Fruit fly (Drosophila melanogaster): Measurements from ENCODE around the gene CG32295.

dm6 chr3L:2574716-2575115 is 47.9 kb upstream of the CG32295 start:
- TF ChIP-seq CG12605 (GFP tag; IDR thresholded peaks at IDR 0.05) (no peak), CG17806 (tag; optimal IDR thresholded peaks at IDR 0.05) (no peak), EcR (GFP tag; optimal IDR thresholded peaks at IDR 0.05) (no peak), gl (tag; optimal IDR thresholded peaks at IDR 0.05) (no peak), CG13204 (GFP tag; optimal IDR thresholded peaks at IDR 0.05) (no peak), CG15710 (tag; optimal IDR thresholded peaks at IDR 0.05) (no peak), Snoo (tag; optimal IDR thresholded peaks at IDR 0.05) (no peak), Ets98B (GFP tag; IDR thresholded peaks at IDR 0.05) (no peak), CG8301 (tag; optimal IDR thresholded peaks at IDR 0.05) (no peak), CG10348 (GFP tag; IDR thresholded peaks at IDR 0.05) (no peak), CG8159 (tag; optimal IDR thresholded peaks at IDR 0.05) (no peak), Pif1A (GFP tag; optimal IDR thresholded peaks at IDR 0.05) (no peak), CG34367 (tag; optimal IDR thresholded peaks at IDR 0.05) (no peak), D1 (tag; optimal IDR thresholded peaks at IDR 0.05) (no peak)
